Fruit fly (Drosophila melanogaster): Measurements from ENCODE around the gene CG32576.

Gene CG32576

dm6 chrX:16308953-16309352 lies 20.6 kb upstream of the CG32576 start:
- TF ChIP-seq CG14655 (GFP tag; optimal IDR thresholded peaks at IDR 0.05): no peak
- TF ChIP-seq CG32121 (GFP tag; IDR thresholded peaks at IDR 0.05): no peak
- no peak for TF ChIP-seq CG15710 (tag; optimal IDR thresholded peaks at IDR 0.05)
- TF ChIP-seq gl (tag; optimal IDR thresholded peaks at IDR 0.05): no peak
- TF ChIP-seq CG8159 (tag; optimal IDR thresholded peaks at IDR 0.05): no peak
- no peak for TF ChIP-seq CG17806 (tag; optimal IDR thresholded peaks at IDR 0.05)
- no peak for TF ChIP-seq CG9948 (tag; optimal IDR thresholded peaks at IDR 0.05)

dm6 chrX:16308310-16308918 lies 20.1 kb upstream of the CG32576 start, which contains the start of gene Had1:
Had1 (minus strand) TSS chrX:16308667.
- TF ChIP-seq CG17806 (tag; optimal IDR thresholded peaks at IDR 0.05): no peak
- TF ChIP-seq Snoo (tag; optimal IDR thresholded peaks at IDR 0.05): no peak
- no peak for TF ChIP-seq CG8159 (tag; optimal IDR thresholded peaks at IDR 0.05)
- 0 out of 3 replicates have a peak, but pooled peaks have one; percentile 7 for TF ChIP-seq CG4496 (GFP tag; IDR thresholded peaks at IDR 0.05)

- no peak for TF ChIP-seq CG34367 (tag; optimal IDR thresholded peaks at IDR 0.05)
- TF ChIP-seq EcR (GFP tag; optimal IDR thresholded peaks at IDR 0.05): no peak
- no peak for TF ChIP-seq CG8159 (tag; optimal IDR thresholded peaks at IDR 0.05)
- TF ChIP-seq CG12605 (GFP tag; IDR thresholded peaks at IDR 0.05): no peak
- no peak for TF ChIP-seq CG15710 (tag; optimal IDR thresholded peaks at IDR 0.05)
These were observed 15.3 kb upstream of the CG32576 start, which contains the start of gene CG3679 for dm6 chrX:16303636-16304035. CG3679 (plus strand) TSS chrX:16303870.

dm6 chrX:16297618-16298017 lies 9.3 kb upstream of the CG32576 start, which contains the start of gene ERp44:
ERp44 (minus strand) TSS chrX:16297718.
- TF ChIP-seq EcR (GFP tag; optimal IDR thresholded peaks at IDR 0.05): no peak
- no peak for TF ChIP-seq CG8159 (tag; optimal IDR thresholded peaks at IDR 0.05)
- no peak for TF ChIP-seq CG34367 (tag; optimal IDR thresholded peaks at IDR 0.05)
- no peak for TF ChIP-seq CG32121 (GFP tag; IDR thresholded peaks at IDR 0.05)
- no peak for TF ChIP-seq Pif1A (GFP tag; optimal IDR thresholded peaks at IDR 0.05)
- no peak for TF ChIP-seq CG17806 (tag; optimal IDR thresholded peaks at IDR 0.05)
- TF ChIP-seq Snoo (tag; optimal IDR thresholded peaks at IDR 0.05): no peak
- TF ChIP-seq CG13204 (GFP tag; optimal IDR thresholded peaks at IDR 0.05): no peak
- no peak for TF ChIP-seq CG10348 (GFP tag; IDR thresholded peaks at IDR 0.05)
- TF ChIP-seq rn (GFP tag; IDR thresholded peaks at IDR 0.05): no peak
- no peak for TF ChIP-seq Pif1B (GFP tag; optimal IDR thresholded peaks at IDR 0.05)
- no peak for TF ChIP-seq fd96Ca (GFP tag; IDR thresholded peaks at IDR 0.05)
- TF ChIP-seq CG4496 (GFP tag; IDR thresholded peaks at IDR 0.05): no peak
- TF ChIP-seq Ets98B (GFP tag; IDR thresholded peaks at IDR 0.05): no peak

- TF ChIP-seq rn (GFP tag; IDR thresholded peaks at IDR 0.05) (no peak), CG4496 (GFP tag; IDR thresholded peaks at IDR 0.05) (peak; percentile 66; the same call in 2 of the 3 replicates), D1 (tag; optimal IDR thresholded peaks at IDR 0.05) (no peak), Pif1B (GFP tag; optimal IDR thresholded peaks at IDR 0.05) (peak; percentile 23), CG32121 (GFP tag; IDR thresholded peaks at IDR 0.05) (0 out of 2 replicates have a peak, but pooled peaks have one; percentile 27)
These were observed 8.3 kb upstream of the CG32576 start, which contains the start of gene CG3632 for dm6 chrX:16296423-16297292. CG3632 (plus strand) TSS chrX:16296671.

dm6 chrX:16292646-16293045 lies 4.3 kb upstream of the CG32576 start:
- no peak for TF ChIP-seq CG15710 (tag; optimal IDR thresholded peaks at IDR 0.05)
- no peak for TF ChIP-seq CG8301 (tag; optimal IDR thresholded peaks at IDR 0.05)
- TF ChIP-seq rn (GFP tag; IDR thresholded peaks at IDR 0.05): no peak
- TF ChIP-seq gl (tag; optimal IDR thresholded peaks at IDR 0.05): no peak
- TF ChIP-seq CG13204 (GFP tag; optimal IDR thresholded peaks at IDR 0.05): no peak
- TF ChIP-seq CG4496 (GFP tag; IDR thresholded peaks at IDR 0.05): no peak
- no peak for TF ChIP-seq CG17806 (tag; optimal IDR thresholded peaks at IDR 0.05)
- TF ChIP-seq Pif1B (GFP tag; optimal IDR thresholded peaks at IDR 0.05): no peak
- TF ChIP-seq Snoo (tag; optimal IDR thresholded peaks at IDR 0.05): no peak

dm6 chrX:16288999-16289398 lies 666 bp upstream of the CG32576 start:
- TF ChIP-seq EcR (GFP tag; optimal IDR thresholded peaks at IDR 0.05): no peak
- TF ChIP-seq CG4496 (GFP tag; IDR thresholded peaks at IDR 0.05): no peak
- TF ChIP-seq CG8159 (tag; optimal IDR thresholded peaks at IDR 0.05): no peak
- no peak for TF ChIP-seq Ets98B (GFP tag; IDR thresholded peaks at IDR 0.05)
- TF ChIP-seq fd96Ca (GFP tag; IDR thresholded peaks at IDR 0.05): no peak
- no peak for TF ChIP-seq Pif1A (GFP tag; optimal IDR thresholded peaks at IDR 0.05)
- no peak for TF ChIP-seq D1 (tag; optimal IDR thresholded peaks at IDR 0.05)
- TF ChIP-seq rn (GFP tag; IDR thresholded peaks at IDR 0.05): no peak
- TF ChIP-seq CG10348 (GFP tag; IDR thresholded peaks at IDR 0.05): no peak
- TF ChIP-seq Pif1B (GFP tag; optimal IDR thresholded peaks at IDR 0.05): no peak
- TF ChIP-seq gl (tag; optimal IDR thresholded peaks at IDR 0.05): no peak
- TF ChIP-seq CG8301 (tag; optimal IDR thresholded peaks at IDR 0.05): no peak
- TF ChIP-seq Snoo (tag; optimal IDR thresholded peaks at IDR 0.05): no peak
